Fruit fly (Drosophila melanogaster) whole organism, embryonic: ENCODE results near the gene asp.
A peak's percentile ranks its signal among the peaks of the same experiment; 100 is the strongest.

Source experiments
- B-H2 ChIP-seq: fragments of 200-800 bp; sonication (Bioruptor generic); optimal IDR thresholded peaks from 2 replicates; lab custom pipeline; 2018; ENCODE audit warnings: missing biosample characterization, mild to moderate bottlenecking, missing genetic modification characterization
- CG10654 ChIP-seq: fragments of 200-800 bp; sonication (Bioruptor generic); optimal IDR thresholded peaks from 2 replicates; lab custom pipeline; 2016; ENCODE audit warnings: missing biosample characterization, missing genetic modification characterization
- CG10979 ChIP-seq: fragments of 200-800 bp; sonication (Bioruptor generic); optimal IDR thresholded peaks from 2 replicates; lab custom pipeline; 2018; ENCODE audit warnings: missing biosample characterization, mild to moderate bottlenecking, missing genetic modification characterization, moderate library complexity
- CG11504 ChIP-seq: fragments of 200-800 bp; sonication (Bioruptor generic); optimal IDR thresholded peaks from 3 replicates; lab custom pipeline; 2019; ENCODE audit warnings: missing biosample characterization, mild to moderate bottlenecking, missing genetic modification characterization, moderate library complexity
- CG12299 ChIP-seq: fragments of 200-800 bp; sonication (Bioruptor generic); optimal IDR thresholded peaks from 2 replicates; lab custom pipeline; 2018; ENCODE audit warnings: missing biosample characterization, mild to moderate bottlenecking, missing genetic modification characterization
- CG12391 ChIP-seq: fragments of 200-800 bp; sonication (Bioruptor generic); optimal IDR thresholded peaks from 3 replicates; lab custom pipeline; 2018; ENCODE audit warnings: missing biosample characterization, mild to moderate bottlenecking, missing genetic modification characterization, moderate library complexity
- CG12942 ChIP-seq: fragments of 200-800 bp; sonication (Bioruptor generic); optimal IDR thresholded peaks from 3 replicates; lab custom pipeline; 2016; ENCODE audit warnings: missing biosample characterization, missing genetic modification characterization
- CG14441 ChIP-seq: fragments of 200-800 bp; sonication (Bioruptor generic); IDR thresholded peaks from 2 replicates; pipeline ENCODE4 v1.3.6; 2022; ENCODE audit warnings: missing biosample characterization, missing genetic modification characterization
- CG15011 ChIP-seq: fragments of 200-800 bp; sonication (Bioruptor generic); optimal IDR thresholded peaks from 3 replicates; lab custom pipeline; 2018; ENCODE audit warnings: missing biosample characterization, mild to moderate bottlenecking, missing genetic modification characterization
- CG17186 ChIP-seq: fragments of 200-800 bp; sonication (Bioruptor generic); optimal IDR thresholded peaks from 3 replicates; lab custom pipeline; 2017; ENCODE audit warnings: missing biosample characterization, missing genetic modification reagents, missing genetic modification characterization
- CG17385 ChIP-seq: fragments of 200-800 bp; sonication (Bioruptor generic); optimal IDR thresholded peaks from 3 replicates; lab custom pipeline; 2018; ENCODE audit warnings: missing biosample characterization, mild to moderate bottlenecking, missing genetic modification characterization
- CG17568 ChIP-seq: fragments of 200-800 bp; sonication (Bioruptor generic); optimal IDR thresholded peaks from 2 replicates; lab custom pipeline; 2018; ENCODE audit warnings: missing biosample characterization, mild to moderate bottlenecking, missing genetic modification characterization, moderate library complexity
- CG1832 ChIP-seq: fragments of 200-800 bp; sonication (Bioruptor generic); optimal IDR thresholded peaks from 2 replicates; lab custom pipeline; 2017; ENCODE audit warnings: missing biosample characterization, mild to moderate bottlenecking, missing genetic modification characterization, inconsistent platforms
- CG2678 ChIP-seq: fragments of 200-800 bp; sonication (Bioruptor generic); optimal IDR thresholded peaks from 3 replicates; lab custom pipeline; 2019; ENCODE audit warnings: missing biosample characterization, mild to moderate bottlenecking, missing genetic modification characterization, moderate library complexity
- CG2875 ChIP-seq: fragments of 200-800 bp; sonication (Bioruptor generic); optimal IDR thresholded peaks from 2 replicates; lab custom pipeline; 2017; ENCODE audit warnings: missing biosample characterization, mild to moderate bottlenecking, missing genetic modification characterization, missing genetic modification reagents
- CG32767 ChIP-seq: fragments of 200-800 bp; sonication (Bioruptor generic); IDR thresholded peaks from 2 replicates; pipeline ENCODE4 v1.3.6; 2022; ENCODE audit warnings: missing biosample characterization, missing genetic modification characterization
- CG33213 ChIP-seq: fragments of 200-800 bp; sonication (Bioruptor generic); optimal IDR thresholded peaks from 3 replicates; lab custom pipeline; 2016; ENCODE audit warnings: missing biosample characterization, missing genetic modification characterization
- CG33557 ChIP-seq: fragments of 200-800 bp; sonication (Bioruptor generic); optimal IDR thresholded peaks from 2 replicates; lab custom pipeline; 2019; ENCODE audit warnings: missing biosample characterization, mild to moderate bottlenecking, missing genetic modification characterization, moderate library complexity
- CG3847 ChIP-seq: fragments of 200-800 bp; sonication (Bioruptor generic); IDR thresholded peaks from 2 replicates; pipeline ENCODE4 v1.3.6; 2022; ENCODE audit warnings: missing biosample characterization, missing genetic modification characterization
- CG3995 ChIP-seq: fragments of 200-800 bp; sonication (Bioruptor generic); optimal IDR thresholded peaks from 3 replicates; lab custom pipeline; 2016; ENCODE audit warnings: missing biosample characterization, missing genetic modification characterization
- CG8359 ChIP-seq: fragments of 200-800 bp; sonication (Bioruptor generic); optimal IDR thresholded peaks from 2 replicates; lab custom pipeline; 2017; ENCODE audit warnings: missing biosample characterization, mild to moderate bottlenecking, missing genetic modification characterization, borderline replicate concordance
- CG8944 ChIP-seq: fragments of 200-800 bp; sonication (Bioruptor generic); optimal IDR thresholded peaks from 3 replicates; lab custom pipeline; 2016; ENCODE audit warnings: missing biosample characterization, missing genetic modification characterization
- CkIIα-i1 ChIP-seq: fragments of 200-800 bp; sonication (Bioruptor generic); IDR thresholded peaks from 2 replicates; pipeline ENCODE4 v1.3.6; 2022; ENCODE audit warnings: missing biosample characterization, missing genetic modification characterization
- Deaf1 ChIP-seq: fragments of 200-800 bp; optimal IDR thresholded peaks from 3 replicates; lab custom pipeline; 2019; ENCODE audit warnings: missing biosample characterization, mild to moderate bottlenecking, missing genetic modification characterization, moderate library complexity
- Dp ChIP-seq: fragments of 200-800 bp; sonication (Bioruptor generic); optimal IDR thresholded peaks from 2 replicates; lab custom pipeline; 2018; ENCODE audit warnings: missing biosample characterization, mild to moderate bottlenecking, missing genetic modification characterization, moderate library complexity
- Drgx ChIP-seq: fragments of 200-800 bp; sonication (Bioruptor generic); IDR thresholded peaks from 2 replicates; pipeline ENCODE4 v1.3.6; 2022; ENCODE audit warnings: missing biosample characterization, missing genetic modification characterization
- Elba2 ChIP-seq: fragments of 200-800 bp; sonication (Bioruptor generic); optimal IDR thresholded peaks from 3 replicates; lab custom pipeline; 2016; ENCODE audit warnings: missing biosample characterization, missing genetic modification characterization
- Hr78 ChIP-seq, 2 experiments: fragments of 200-800 bp in 1 of 2; fragments of >200 bp in 1 of 2; sonication (Bioruptor generic) in 1 of 2; optimal IDR thresholded peaks; 2 replicates each; lab custom pipeline; 2017 to 2019; ENCODE audit warnings: missing biosample characterization in 2 of 2, missing genetic modification characterization in 2 of 2, mild to moderate bottlenecking in 1 of 2, moderate library complexity in 1 of 2
- Med ChIP-seq: fragments of 200-800 bp; sonication (Bioruptor generic); peaks from one replicate; lab custom pipeline; 2016; ENCODE audit warnings: missing biosample characterization, missing genetic modification characterization, mild to moderate bottlenecking, inconsistent platforms, moderate library complexity
- Mes4 ChIP-seq: fragments of 200-800 bp; sonication (Bioruptor generic); optimal IDR thresholded peaks from 2 replicates; lab custom pipeline; 2016; ENCODE audit warnings: missing biosample characterization, missing genetic modification characterization
- Nf-YA ChIP-seq: fragments of 200-800 bp; sonication (Bioruptor generic); IDR thresholded peaks from 2 replicates; pipeline ENCODE4 v1.3.6; 2022; ENCODE audit warnings: missing biosample characterization, missing genetic modification characterization
- Optix ChIP-seq: fragments of 200-800 bp; sonication (Bioruptor generic); IDR thresholded peaks from 3 replicates; pipeline ENCODE4 v1.3.6; 2022; ENCODE audit warnings: missing biosample characterization, missing genetic modification characterization
- Sox102F ChIP-seq: fragments of 200-800 bp; sonication (Bioruptor generic); optimal IDR thresholded peaks from 2 replicates; lab custom pipeline; 2018; ENCODE audit warnings: missing biosample characterization, mild to moderate bottlenecking, missing genetic modification characterization, moderate library complexity
- ac ChIP-seq: fragments of 200-800 bp; sonication (Bioruptor generic); optimal IDR thresholded peaks from 3 replicates; lab custom pipeline; 2017; ENCODE audit warnings: missing biosample characterization, mild to moderate bottlenecking, missing genetic modification characterization
- ato ChIP-seq: fragments of 200-800 bp; sonication (Bioruptor generic); IDR thresholded peaks from 2 replicates; pipeline ENCODE4 v1.3.6; 2022; ENCODE audit warnings: missing biosample characterization, missing genetic modification characterization; ENCODE audit not compliant: partially characterized antibody
- cg ChIP-seq: fragments of 200-800 bp; sonication (Bioruptor generic); optimal IDR thresholded peaks from 3 replicates; lab custom pipeline; 2019; ENCODE audit warnings: missing biosample characterization, mild to moderate bottlenecking, missing genetic modification characterization, moderate library complexity
- chm ChIP-seq: fragments of 200-800 bp; sonication (Bioruptor generic); IDR thresholded peaks from 2 replicates; pipeline ENCODE4 v1.3.6; 2022; ENCODE audit warnings: missing biosample characterization, missing genetic modification characterization
- crp ChIP-seq, 2 experiments: fragments of 200-800 bp; sonication (Bioruptor generic); optimal IDR thresholded peaks; 2 replicates in 1 of 2; 3 replicates in 1 of 2; lab custom pipeline; 2017; ENCODE audit warnings: missing biosample characterization in 2 of 2, missing genetic modification characterization in 2 of 2, mild to moderate bottlenecking in 1 of 2, moderate library complexity in 1 of 2
- gcm ChIP-seq: fragments of 200-800 bp; sonication (Bioruptor generic); optimal IDR thresholded peaks from 2 replicates; lab custom pipeline; 2019; ENCODE audit warnings: missing biosample characterization, mild to moderate bottlenecking, missing genetic modification characterization, moderate library complexity
- hbn ChIP-seq: fragments of 200-800 bp; sonication (Bioruptor generic); IDR thresholded peaks from 2 replicates; pipeline ENCODE4 v1.3.6; 2022; ENCODE audit warnings: missing biosample characterization, missing genetic modification characterization; ENCODE audit not compliant: partially characterized antibody
- klu ChIP-seq: fragments of 200-800 bp; sonication (Bioruptor generic); IDR thresholded peaks from 2 replicates; pipeline ENCODE4 v1.3.6; 2022; ENCODE audit warnings: missing biosample characterization, missing genetic modification characterization
- odd ChIP-seq: fragments of 200-800 bp; sonication (Bioruptor generic); optimal IDR thresholded peaks from 2 replicates; lab custom pipeline; 2017; ENCODE audit warnings: missing biosample characterization, mild to moderate bottlenecking, missing genetic modification characterization
- otp ChIP-seq: fragments of 200-800 bp; sonication (Bioruptor generic); IDR thresholded peaks from 3 replicates; pipeline ENCODE4, ENCODE4 v1.3.6; 2022; ENCODE audit warnings: missing biosample characterization, missing genetic modification characterization
- pb ChIP-seq: fragments of 200-800 bp; sonication (Bioruptor generic); optimal IDR thresholded peaks from 3 replicates; lab custom pipeline; 2016; ENCODE audit warnings: missing biosample characterization, missing genetic modification characterization
- seq ChIP-seq: fragments of 200-800 bp; sonication (Bioruptor generic); IDR thresholded peaks from 2 replicates; pipeline ENCODE4 v1.3.6; 2022; ENCODE audit warnings: missing biosample characterization, missing genetic modification characterization
- so ChIP-seq: fragments of 200-800 bp; sonication (Bioruptor generic); IDR thresholded peaks from 3 replicates; pipeline ENCODE4 v1.3.6; 2022; ENCODE audit warnings: missing biosample characterization, missing genetic modification characterization
- tna ChIP-seq: fragments of 200-800 bp; sonication (Bioruptor generic); IDR thresholded peaks from 2 replicates; pipeline ENCODE4 v1.3.6; 2022; ENCODE audit warnings: missing biosample characterization, missing genetic modification characterization; ENCODE audit not compliant: partially characterized antibody
- zfh1 ChIP-seq: fragments of 200-800 bp; sonication (Bioruptor generic); IDR thresholded peaks from 3 replicates; pipeline ENCODE4 v1.3.6; 2022; ENCODE audit warnings: missing biosample characterization, missing genetic modification characterization

Gene asp

dm6 chr3R:24768538-24769401, 15.1 kb downstream of the asp start, which contains the start of gene CG13631 (continued):
- peak; percentile 90 for TF ChIP-seq CG12942 (GFP tag; lab: Kevin White, UChicago)
- no peak for TF ChIP-seq hbn
- TF ChIP-seq Optix (GFP tag; lab: Robert Waterston, UW) = peak; percentile 95
- TF ChIP-seq CG12391 = peak; percentile 94
- TF ChIP-seq Sox102F (GFP tag; lab: Kevin White, UChicago) = peak; percentile 97
- no peak for TF ChIP-seq tna (GFP tag; lab: Robert Waterston, UW)
- TF ChIP-seq CG3995 (GFP tag; lab: Kevin White, UChicago) = peak; percentile 21
- TF ChIP-seq CG2875 = peak; percentile 97
- peak; percentile 91 for TF ChIP-seq CG8359 (GFP tag; lab: Kevin White, UChicago)
- TF ChIP-seq odd (GFP tag; lab: Kevin White, UChicago) = peak; percentile 88
- peak; percentile 64; the same call in 1 of the 2 replicates for TF ChIP-seq klu (GFP tag; lab: Robert Waterston, UW)
- no peak for TF ChIP-seq Dp
- peak; percentile 97 for TF ChIP-seq Drgx (GFP tag; lab: Robert Waterston, UW)
- peak; percentile 92 for TF ChIP-seq pb (GFP tag; lab: Kevin White, UChicago)
- peak; percentile 86 for TF ChIP-seq CG33213
- peak; percentile 94 for TF ChIP-seq gcm (GFP tag; lab: Kevin White, UChicago)
- TF ChIP-seq cg (GFP tag; lab: Kevin White, UChicago) = peak; percentile 44
- peak; percentile 92 for TF ChIP-seq so
- TF ChIP-seq CG32767 (GFP tag; lab: Robert Waterston, UW) = peak; percentile 89
- peak; percentile 88 for TF ChIP-seq CG14441 (GFP tag; lab: Robert Waterston, UW)
- peak; percentile 83 for TF ChIP-seq otp
- peak; percentile 78 for TF ChIP-seq CG15011 (GFP tag; lab: Kevin White, UChicago)
- peak; percentile 96 for TF ChIP-seq CG2678
- no peak for TF ChIP-seq Elba2 (GFP tag; lab: Kevin White, UChicago)
- peak; percentile 96 for TF ChIP-seq CG11504 (tag; lab: Kevin White, UChicago)
- no peak for TF ChIP-seq B-H2 (GFP tag; lab: Kevin White, UChicago)
- TF ChIP-seq ato (GFP tag; lab: Robert Waterston, UW) = no peak
- peak; percentile 87 for TF ChIP-seq seq (GFP tag; lab: Robert Waterston, UW)
- TF ChIP-seq CG8944 = peak; percentile 94
- peak; percentile 93 for TF ChIP-seq CG10654 (GFP tag; lab: Kevin White, UChicago)
- TF ChIP-seq Mes4 (GFP tag; lab: Kevin White, UChicago) = peak; percentile 96
- TF ChIP-seq Nf-YA (GFP tag; lab: Robert Waterston, UW) = peak; percentile 88
- TF ChIP-seq ac (GFP tag; lab: Kevin White, UChicago) = peak; percentile 43
- TF ChIP-seq CG17568 (GFP tag; lab: Kevin White, UChicago) = peak; percentile 82
- TF ChIP-seq chm (GFP tag; lab: Robert Waterston, UW) = peak; percentile 68; the same call in 1 of the 2 replicates
- peak; percentile 96 for TF ChIP-seq Med
- peak; percentile 90 for TF ChIP-seq CG17186 (GFP tag; lab: Kevin White, UChicago)
- TF ChIP-seq CG12299 = peak; percentile 78
- TF ChIP-seq crp (GFP tag; optimal IDR thresholded peaks at IDR 0.05; lab: Kevin White, UChicago) = peak; percentile 37 to 74
- TF ChIP-seq zfh1 = peak; percentile 96
- TF ChIP-seq CG1832 (GFP tag; lab: Kevin White, UChicago) = no peak
- TF ChIP-seq CkIIα-i1 (GFP tag; lab: Robert Waterston, UW) = peak; percentile 38; the same call in 1 of the 2 replicates
- TF ChIP-seq CG10979 = peak; percentile 98
- peak; percentile 71 for TF ChIP-seq CG3847 (GFP tag; lab: Robert Waterston, UW)
- peak in 1 of 2 experiments; percentile 85 for TF ChIP-seq Hr78 (GFP tag; optimal IDR thresholded peaks at IDR 0.05; lab: Kevin White, UChicago)
- peak; percentile 67 for TF ChIP-seq Deaf1
- peak; percentile 79 for TF ChIP-seq CG33557 (GFP tag; lab: Kevin White, UChicago)
- peak; percentile 89 for TF ChIP-seq CG17385
